Fruit fly (Drosophila melanogaster): ENCODE data around the gene osa.

DNA sequence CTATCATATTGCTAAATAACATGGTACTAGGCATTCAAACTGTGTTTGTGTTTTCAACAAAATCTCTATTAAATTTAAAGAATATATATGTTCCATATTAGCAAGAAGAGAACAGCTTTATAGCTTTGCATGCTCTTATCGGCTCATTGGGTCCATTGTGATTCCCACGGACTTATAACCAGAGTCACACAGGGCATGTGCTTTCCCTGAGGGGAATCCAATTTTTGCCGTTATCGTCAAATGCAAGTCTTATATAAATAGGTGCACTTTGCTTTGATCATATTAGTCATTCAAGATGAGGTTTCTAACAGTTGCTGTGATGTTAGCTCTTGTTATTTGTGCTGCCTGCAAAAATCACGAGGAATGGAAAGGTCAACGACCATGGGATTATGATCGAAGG, 50.9 kb downstream of the osa start, which contains the start of gene CG45045:
- TF ChIP-seq Hr96 (GFP tag; optimal IDR thresholded peaks at IDR 0.05), result no peak
- TF ChIP-seq ovo (GFP tag; optimal IDR thresholded peaks at IDR 0.05), result no peak
- no peak for TF ChIP-seq CG14711 (tag; optimal IDR thresholded peaks at IDR 0.05)
- TF ChIP-seq CG12768 (GFP tag; optimal IDR thresholded peaks at IDR 0.05), result no peak
- no peak for TF ChIP-seq CG7101 (tag; optimal IDR thresholded peaks at IDR 0.05)
- TF ChIP-seq CG11617 (GFP tag; optimal IDR thresholded peaks at IDR 0.05), result no peak
- TF ChIP-seq tj (GFP tag; optimal IDR thresholded peaks at IDR 0.05), result no peak
- no peak for TF ChIP-seq CG1620 (GFP tag; optimal IDR thresholded peaks at IDR 0.05)
- TF ChIP-seq cnc (optimal IDR thresholded peaks at IDR 0.05), result no peak
- TF ChIP-seq bab1 (GFP tag; optimal IDR thresholded peaks at IDR 0.05), result no peak
- TF ChIP-seq Crg-1 (GFP tag; optimal IDR thresholded peaks at IDR 0.05), result no peak

All from whole organism, adult.